Worm (Caenorhabditis elegans) whole organism, mixed stage, embryonic: ENCODE data around the gene fbxc-17.
A peak's percentile ranks its signal among the peaks of the same experiment; 100 is the strongest.
"Not testable (repeated sequence)": the region's sequence is repeated elsewhere in the genome, so short reads cannot be mapped to it uniquely, and the experiment has no call there.

ENCODE experiments used
- M03D4.4 ChIP-seq: sonication (generic microtip); optimal IDR thresholded peaks from 2 replicates; lab custom pipeline; 2017; ENCODE audit warnings: mild to moderate bottlenecking, missing genetic modification characterization, missing compliant biosample characterization
- bed-3 ChIP-seq: fragments of 200-800 bp; sonication (Bioruptor generic); optimal IDR thresholded peaks from 3 replicates; lab custom pipeline; 2018; ENCODE audit warnings: mild to moderate bottlenecking, missing genetic modification characterization, moderate library complexity, missing compliant biosample characterization
- blmp-1 ChIP-seq: fragments of 150-350 bp; optimal IDR thresholded peaks from 2 replicates; lab custom pipeline; 2014; ENCODE audit warnings: missing biosample characterization, missing genetic modification characterization
- ceh-39 ChIP-seq: fragments of 150-350 bp; optimal IDR thresholded peaks from 2 replicates; lab custom pipeline; 2014; ENCODE audit warnings: missing biosample characterization, missing genetic modification characterization
- ceh-43 ChIP-seq: fragments of 200-800 bp; sonication (Bioruptor generic); optimal IDR thresholded peaks from 2 replicates; lab custom pipeline; 2018; ENCODE audit warnings: mild to moderate bottlenecking, missing genetic modification characterization, moderate library complexity, missing compliant biosample characterization
- ceh-83 ChIP-seq: fragments of 200-800 bp; sonication (Bioruptor generic); optimal IDR thresholded peaks from 2 replicates; lab custom pipeline; 2018; ENCODE audit warnings: mild to moderate bottlenecking, missing genetic modification characterization, missing compliant biosample characterization
- ces-1 ChIP-seq: fragments of 150-350 bp; optimal IDR thresholded peaks from 2 replicates; lab custom pipeline; 2014; ENCODE audit warnings: missing biosample characterization, missing genetic modification reagents, missing genetic modification characterization
- cnd-1 ChIP-seq: fragments of 200-800 bp; sonication (Bioruptor generic); optimal IDR thresholded peaks from 2 replicates; lab custom pipeline; 2018; ENCODE audit warnings: mild to moderate bottlenecking, missing genetic modification characterization, missing compliant biosample characterization
- drap-1 ChIP-seq: fragments of 200-800 bp; sonication (Bioruptor generic); optimal IDR thresholded peaks from 3 replicates; lab custom pipeline; 2018; ENCODE audit warnings: mild to moderate bottlenecking, missing genetic modification characterization, missing compliant biosample characterization
- elt-1 ChIP-seq: sonication (generic microtip); optimal IDR thresholded peaks from 2 replicates; lab custom pipeline; 2017; ENCODE audit warnings: missing genetic modification characterization, mild to moderate bottlenecking, missing compliant biosample characterization, antibody characterized with exemption, moderate library complexity, borderline replicate concordance; ENCODE audit not compliant: insufficient read depth
- elt-3 ChIP-seq: fragments of 150-350 bp; optimal IDR thresholded peaks from 2 replicates; lab custom pipeline; 2014; ENCODE audit warnings: missing biosample characterization, missing genetic modification characterization
- flh-1 ChIP-seq: fragments of 200-800 bp; sonication (Bioruptor generic); optimal IDR thresholded peaks from 2 replicates; lab custom pipeline; 2018; ENCODE audit warnings: mild to moderate bottlenecking, missing genetic modification characterization, moderate library complexity, missing compliant biosample characterization
- hlh-1 ChIP-seq: fragments of 150-350 bp; optimal IDR thresholded peaks from 2 replicates; lab custom pipeline; 2014; ENCODE audit warnings: missing biosample characterization, missing genetic modification reagents, missing genetic modification characterization
- lin-32 ChIP-seq: fragments of 200-800 bp; sonication (Bioruptor generic); optimal IDR thresholded peaks from 2 replicates; lab custom pipeline; 2018; ENCODE audit warnings: mild to moderate bottlenecking, missing genetic modification characterization, missing compliant biosample characterization
- lsy-2 ChIP-seq: fragments of 150-350 bp; optimal IDR thresholded peaks from 2 replicates; lab custom pipeline; 2014; ENCODE audit warnings: missing biosample characterization, missing genetic modification characterization
- mab-5 ChIP-seq: fragments of 150-350 bp; optimal IDR thresholded peaks from 2 replicates; lab custom pipeline; 2014; ENCODE audit warnings: missing biosample characterization, missing genetic modification characterization
- mep-1 ChIP-seq: fragments of 150-350 bp; optimal IDR thresholded peaks from 2 replicates; lab custom pipeline; 2017; ENCODE audit warnings: missing biosample characterization, missing genetic modification reagents, missing genetic modification characterization, inconsistent platforms
- mls-2 ChIP-seq: sonication (generic microtip); optimal IDR thresholded peaks from 2 replicates; lab custom pipeline; 2016; ENCODE audit warnings: mild to moderate bottlenecking, missing genetic modification characterization, moderate library complexity, missing compliant biosample characterization
- nhr-12 ChIP-seq: fragments of 150-350 bp; optimal IDR thresholded peaks from 2 replicates; lab custom pipeline; 2014; ENCODE audit warnings: missing biosample characterization, missing genetic modification characterization
- nhr-2 ChIP-seq: fragments of 150-350 bp; optimal IDR thresholded peaks from 2 replicates; lab custom pipeline; 2014; ENCODE audit warnings: missing biosample characterization, missing genetic modification characterization
- nhr-237 ChIP-seq: fragments of 150-350 bp; optimal IDR thresholded peaks from 2 replicates; lab custom pipeline; 2014; ENCODE audit warnings: missing biosample characterization, missing genetic modification characterization
- nhr-28 ChIP-seq: fragments of 150-350 bp; optimal IDR thresholded peaks from 2 replicates; lab custom pipeline; 2014; ENCODE audit warnings: missing biosample characterization, missing genetic modification characterization
- sptf-1 ChIP-seq: sonication (generic microtip); optimal IDR thresholded peaks from 2 replicates; lab custom pipeline; 2017; ENCODE audit warnings: mild to moderate bottlenecking, missing genetic modification characterization, moderate library complexity, missing compliant biosample characterization
- tbx-8 ChIP-seq: fragments of 200-800 bp; sonication (Bioruptor generic); optimal IDR thresholded peaks from 2 replicates; lab custom pipeline; 2018; ENCODE audit warnings: mild to moderate bottlenecking, missing genetic modification characterization, moderate library complexity, missing compliant biosample characterization
- unc-120 ChIP-seq: sonication (generic microtip); optimal IDR thresholded peaks from 2 replicates; lab custom pipeline; 2017; ENCODE audit warnings: missing genetic modification characterization, missing compliant biosample characterization; ENCODE audit not compliant: poor library complexity, severe bottlenecking
- unc-39 ChIP-seq: fragments of 150-350 bp; optimal IDR thresholded peaks from 2 replicates; lab custom pipeline; 2014; ENCODE audit warnings: missing biosample characterization, missing genetic modification characterization
- unc-62 ChIP-seq: fragments of 150-350 bp; optimal IDR thresholded peaks from 2 replicates; lab custom pipeline; 2014; ENCODE audit warnings: missing biosample characterization, missing genetic modification reagents, missing genetic modification characterization
- zip-8 ChIP-seq: fragments of 150-350 bp; optimal IDR thresholded peaks from 2 replicates; lab custom pipeline; 2014; ENCODE audit warnings: missing biosample characterization, missing genetic modification characterization
- ztf-11 ChIP-seq: fragments of 150-350 bp; optimal IDR thresholded peaks from 2 replicates; lab custom pipeline; 2014; ENCODE audit warnings: missing biosample characterization, missing genetic modification characterization

Gene fbxc-17

DNA sequence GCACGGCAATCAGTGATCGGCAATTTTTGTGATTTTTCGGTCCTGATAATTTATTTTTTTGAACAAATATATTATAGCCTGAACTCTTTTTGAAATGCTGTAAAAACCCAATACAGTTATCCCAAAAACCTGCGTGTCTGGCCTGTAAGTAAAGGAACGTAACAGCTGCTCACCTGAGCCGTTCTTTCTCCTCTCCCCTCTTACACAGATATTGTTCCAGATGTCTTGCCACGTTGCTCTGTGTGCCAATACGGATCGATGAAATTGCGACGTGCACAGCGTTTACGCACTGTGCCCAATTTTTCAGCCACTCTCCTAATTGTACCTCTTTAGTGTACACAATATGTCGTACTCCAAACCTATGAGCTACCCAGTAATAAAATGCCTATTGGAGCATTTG, 20.4 kb downstream of the fbxc-17 start, which contains the start of gene sdz-4:
TSS of gene sdz-4 (plus strand) at position 301 of the 400 bp plus-strand sequence.
- TF ChIP-seq lin-32 (no peak), unc-39 (tag; lab: Kevin White, UChicago) (no peak), sptf-1 (tag; lab: Kevin White, UChicago) (no peak), nhr-237 (tag; lab: Kevin White, UChicago) (no peak), lsy-2 (tag; lab: Kevin White, UChicago) (no peak), unc-62 (GFP tag; lab: Kevin White, UChicago) (no peak)

- TF ChIP-seq hlh-1 (tag; lab: Kevin White, UChicago); unc-120; ceh-39: not testable (repeated sequence)
- TF ChIP-seq, all 35 proteins: peak for 0; not testable (repeated sequence) for 35
These were observed 24.4 kb downstream of the fbxc-17 start, which contains the start of gene fbxc-7 for ce11 chrII:954626-955025. fbxc-7 (plus strand) TSS chrII:954926.

DNA sequence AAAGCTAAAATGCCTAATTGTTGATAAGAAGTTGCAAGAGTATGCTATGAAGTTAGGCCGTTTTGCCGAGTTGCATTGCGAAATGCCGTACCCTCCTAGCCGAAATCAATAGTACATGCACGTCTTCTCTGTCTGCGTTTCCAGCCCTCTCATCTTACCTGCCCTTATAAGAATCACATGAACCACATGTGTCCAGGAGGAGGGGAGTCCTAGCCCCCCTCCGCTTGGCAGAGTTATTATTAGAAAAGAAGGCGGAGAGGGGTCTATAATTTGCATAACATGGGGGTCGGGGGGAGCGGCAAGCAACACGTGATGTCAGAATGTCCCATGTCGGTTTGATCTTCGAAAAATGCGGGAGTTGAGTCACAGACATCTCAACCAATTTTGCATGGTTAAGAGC, 26.0 kb downstream of the fbxc-17 start:
- TF ChIP-seq nhr-2: no peak
- TF ChIP-seq lsy-2 (tag; lab: Kevin White, UChicago): no peak
- no peak for TF ChIP-seq unc-62 (GFP tag; lab: Kevin White, UChicago)
- no peak for TF ChIP-seq mab-5

DNA sequence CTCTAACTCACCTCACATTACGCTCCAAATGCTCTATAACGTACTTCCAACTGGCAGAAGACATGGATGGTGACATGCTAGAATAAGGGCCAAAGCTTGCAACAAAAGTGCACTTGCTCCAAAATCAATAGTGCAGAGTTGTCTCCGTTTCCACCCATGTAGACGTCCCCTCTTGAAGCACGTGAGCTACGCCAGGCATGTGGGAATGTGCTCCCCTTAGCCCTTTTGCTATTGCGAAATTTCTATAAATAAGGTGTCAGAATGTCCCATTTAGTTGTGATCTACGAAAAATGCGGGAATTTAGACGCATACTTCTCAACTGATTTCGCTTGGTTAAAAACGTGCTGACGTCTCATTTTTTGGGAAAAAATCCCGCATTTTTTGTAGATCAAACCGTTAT, 28.7 kb downstream of the fbxc-17 start:
- TF ChIP-seq elt-3 (tag; lab: Kevin White, UChicago): no peak
- TF ChIP-seq ceh-83 (GFP tag; lab: Kevin White, UChicago): no peak
- TF ChIP-seq unc-120: no peak
- no peak for TF ChIP-seq mls-2 (tag; lab: Kevin White, UChicago)
- TF ChIP-seq ztf-11 (tag; lab: Kevin White, UChicago): no peak
- no peak for TF ChIP-seq sptf-1 (tag; lab: Kevin White, UChicago)
- TF ChIP-seq lsy-2 (tag; lab: Kevin White, UChicago): no peak
- TF ChIP-seq ceh-43 (GFP tag; lab: Kevin White, UChicago): no peak
- no peak for TF ChIP-seq elt-1 (tag; lab: Kevin White, UChicago)
- no peak for TF ChIP-seq flh-1
- TF ChIP-seq nhr-12: no peak

ce11 chrII:948091-948490, 30.9 kb downstream of the fbxc-17 start, which contains the start of gene fbxc-32:
fbxc-32 (minus strand) TSS chrII:948191.
- TF ChIP-seq elt-3 (tag; lab: Kevin White, UChicago): no peak

DNA sequence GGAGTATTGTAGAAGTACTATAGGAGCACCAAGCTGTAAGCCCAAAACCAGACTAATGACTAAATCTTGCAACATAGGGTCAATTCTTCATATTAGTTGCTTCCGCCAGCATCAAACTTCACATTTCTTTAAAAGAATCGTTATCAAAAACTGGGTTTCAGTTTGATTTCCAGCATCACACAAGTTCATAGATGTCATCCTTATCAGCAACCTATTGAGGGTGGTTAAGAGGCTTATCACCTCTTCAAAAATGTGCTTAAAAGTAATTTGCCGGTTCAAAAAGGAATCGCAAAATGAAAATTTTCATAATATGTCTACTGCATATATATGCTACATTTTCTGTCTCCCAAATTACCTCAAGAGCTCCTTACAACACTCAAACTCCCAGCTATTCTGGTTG, 35.3 kb downstream of the fbxc-17 start, which contains the start of gene clec-43:
TSS of gene clec-43 (plus strand) at position 294 of the 400 bp plus-strand sequence.
- no peak for TF ChIP-seq nhr-12
- TF ChIP-seq ces-1: no peak
- no peak for TF ChIP-seq ceh-43 (GFP tag; lab: Kevin White, UChicago)
- no peak for TF ChIP-seq lin-32
- no peak for TF ChIP-seq unc-62 (GFP tag; lab: Kevin White, UChicago)
- TF ChIP-seq tbx-8 (GFP tag; lab: Kevin White, UChicago): no peak
- no peak for TF ChIP-seq drap-1 (GFP tag; lab: Kevin White, UChicago)
- TF ChIP-seq cnd-1 (tag; lab: Kevin White, UChicago): no peak
- no peak for TF ChIP-seq nhr-237 (tag; lab: Kevin White, UChicago)

DNA sequence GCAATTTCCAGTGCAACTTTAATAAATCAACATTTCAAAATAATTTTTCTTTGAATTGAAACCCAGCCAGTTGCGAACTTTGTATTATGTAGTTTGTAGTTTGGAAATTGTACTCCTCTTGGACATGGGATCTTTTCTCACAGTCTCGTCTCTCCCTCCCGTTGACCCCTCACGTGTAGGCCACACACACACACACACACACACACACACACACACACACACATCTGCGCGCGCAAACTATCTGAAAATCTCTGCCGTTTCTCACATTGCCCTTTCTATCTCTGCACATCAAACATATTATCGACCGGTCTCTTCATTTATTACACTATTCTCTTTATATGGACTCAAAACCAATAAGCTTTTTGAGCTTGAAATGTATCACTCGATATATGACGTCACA, 38.3 kb downstream of the fbxc-17 start, which contains the start of gene fbxc-36:
TSS of gene fbxc-36 (plus strand) at position 205 of the 400 bp plus-strand sequence.
- TF ChIP-seq cnd-1 (tag; lab: Kevin White, UChicago) (peak; percentile 14), nhr-12 (peak; percentile 41), drap-1 (GFP tag; lab: Kevin White, UChicago) (no peak), ceh-39 (peak; percentile 12), nhr-237 (tag; lab: Kevin White, UChicago) (no peak), sptf-1 (tag; lab: Kevin White, UChicago) (peak; percentile 45), elt-1 (tag; lab: Kevin White, UChicago) (no peak), nhr-2 (peak; percentile 60)

DNA sequence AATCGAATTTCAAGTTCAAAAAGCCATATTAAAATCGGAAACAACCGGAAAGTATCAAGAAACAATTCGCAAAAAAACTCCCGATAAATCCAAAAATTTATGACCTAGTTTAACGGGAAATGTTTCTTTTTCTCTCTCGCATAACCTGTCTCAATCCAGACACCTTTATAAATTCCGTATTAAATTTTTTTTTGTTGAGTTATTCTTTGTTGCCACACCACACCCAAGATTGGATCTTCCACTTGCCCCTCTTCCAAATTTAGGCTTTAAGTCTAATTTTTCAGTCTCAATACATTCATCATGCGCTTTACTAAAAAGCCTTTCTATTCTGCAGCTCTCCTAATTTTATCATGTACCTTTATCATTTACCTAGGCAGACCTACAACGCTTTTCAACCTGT, 40.5 kb downstream of the fbxc-17 start, which contains the start of gene R07C3.3:
TSS of gene R07C3.3 (plus strand) at position 301 of the 400 bp plus-strand sequence.
- TF ChIP-seq unc-120 (no peak), ceh-83 (GFP tag; lab: Kevin White, UChicago) (no peak), nhr-12 (no peak), mls-2 (tag; lab: Kevin White, UChicago) (no peak), tbx-8 (GFP tag; lab: Kevin White, UChicago) (no peak), M03D4.4 (tag; lab: Kevin White, UChicago) (no peak), drap-1 (GFP tag; lab: Kevin White, UChicago) (no peak), mab-5 (no peak), sptf-1 (tag; lab: Kevin White, UChicago) (no peak), hlh-1 (tag; lab: Kevin White, UChicago) (no peak), bed-3 (GFP tag; lab: Kevin White, UChicago) (no peak), ztf-11 (tag; lab: Kevin White, UChicago) (no peak), nhr-28 (tag; lab: Kevin White, UChicago) (no peak), mep-1 (tag; lab: Kevin White, UChicago) (no peak), blmp-1 (no peak), lin-32 (no peak), unc-39 (tag; lab: Kevin White, UChicago) (no peak), zip-8 (tag; lab: Kevin White, UChicago) (no peak), cnd-1 (tag; lab: Kevin White, UChicago) (no peak)
